Worm (Caenorhabditis elegans) whole organism, late embryonic: ENCODE results near the gene tbc-10.

Experiments
- ceh-30 ChIP-seq: fragments of 150-350 bp; optimal IDR thresholded peaks from 2 replicates; lab custom pipeline; 2014; ENCODE audit warnings: missing biosample characterization, missing genetic modification characterization
- unc-55 ChIP-seq: sonication (generic microtip); optimal IDR thresholded peaks from 2 replicates; lab custom pipeline; 2017; ENCODE audit warnings: missing biosample characterization, missing genetic modification reagents, missing genetic modification characterization

DNA sequence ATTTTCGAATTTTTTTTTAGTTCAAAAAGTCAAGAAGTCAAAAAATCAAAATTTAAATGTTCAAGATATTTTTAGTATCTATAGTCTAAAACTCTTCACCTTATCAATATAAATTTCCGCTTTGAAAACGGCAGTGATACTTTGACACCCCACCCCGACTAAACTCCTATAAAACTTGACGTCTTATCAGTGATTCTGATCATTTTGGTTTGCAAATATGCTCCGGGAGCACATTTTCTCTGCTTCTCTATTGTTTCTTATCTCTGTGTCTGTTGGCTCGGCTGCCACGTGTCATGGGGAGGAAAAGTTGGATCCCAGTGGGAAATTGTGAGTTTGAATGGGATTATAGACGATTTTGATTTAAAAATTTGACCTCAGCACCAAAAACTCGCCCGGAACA, 19.4 kb downstream of the tbc-10 start, which contains the start of gene clec-150:
- no peak for TF ChIP-seq ceh-30 (tag; lab: Kevin White, UChicago)
- no peak for TF ChIP-seq unc-55 (GFP tag; lab: Kevin White, UChicago)
